Worm (Caenorhabditis elegans) whole organism, L4 larva: ENCODE results near the gene cpi-2.

Experiments used
- F44E2.7 ChIP-seq: fragments of 200-800 bp; sonication (Bioruptor generic); IDR thresholded peaks from 2 replicates; pipeline ENCODE4 v2.1.2; 2022; ENCODE audit warnings: missing genetic modification characterization, missing compliant biosample characterization
- Y105C5A.15 ChIP-seq: fragments of 200-800 bp; sonication (Bioruptor generic); IDR thresholded peaks from 2 replicates; pipeline ENCODE4 v1.3.6; 2022; ENCODE audit warnings: missing genetic modification characterization, missing compliant biosample characterization
- Y5F2A.4 ChIP-seq: fragments of 200-800 bp; sonication (Bioruptor generic); optimal IDR thresholded peaks from 2 replicates; lab custom pipeline; 2018; ENCODE audit warnings: mild to moderate bottlenecking, missing genetic modification characterization, missing compliant biosample characterization
- Y75B8A.6 ChIP-seq: fragments of 200-800 bp; sonication (Bioruptor generic); IDR thresholded peaks from 2 replicates; pipeline ENCODE4 v1.3.6; 2022; ENCODE audit warnings: missing genetic modification reagents, missing genetic modification characterization, missing compliant biosample characterization
- ZK546.5 ChIP-seq, 2 experiments: sonication (generic microtip); optimal IDR thresholded peaks; 2 replicates each; lab custom pipeline; 2017; ENCODE audit warnings: missing biosample characterization in 2 of 2, missing genetic modification characterization in 2 of 2
- aha-1 ChIP-seq: fragments of 150-350 bp; peaks from one replicate; lab custom pipeline; 2014; ENCODE audit warnings: missing biosample characterization, missing genetic modification characterization
- ama-1 ChIP-seq: fragments of 150-350 bp; optimal IDR thresholded peaks from 2 replicates; lab custom pipeline; 2014; ENCODE audit warnings: inconsistent platforms, mixed read lengths
- ceh-20 ChIP-seq: fragments of 200-800 bp; sonication (Bioruptor generic); IDR thresholded peaks from 2 replicates; pipeline ENCODE4 v1.3.6; 2022; ENCODE audit warnings: missing genetic modification reagents, missing genetic modification characterization, missing compliant biosample characterization
- ceh-28 ChIP-seq: fragments of 150-350 bp; optimal IDR thresholded peaks from 2 replicates; lab custom pipeline; 2014; ENCODE audit warnings: missing biosample characterization, missing genetic modification reagents, missing genetic modification characterization
- ceh-44 ChIP-seq: fragments of 200-800 bp; sonication (Bioruptor generic); IDR thresholded peaks from 2 replicates; pipeline ENCODE4 v1.3.6; 2022; ENCODE audit warnings: missing genetic modification reagents, missing genetic modification characterization, missing compliant biosample characterization
- daf-16 ChIP-seq, 3 experiments: sonication (generic microtip); optimal IDR thresholded peaks; 2 replicates each; lab custom pipeline; 2016 to 2017; ENCODE audit warnings: missing genetic modification characterization in 3 of 3, missing genetic modification reagents in 3 of 3, mild to moderate bottlenecking in 2 of 3, missing compliant biosample characterization in 2 of 3, missing biosample characterization in 1 of 3, moderate library complexity in 1 of 3
- dmd-6 ChIP-seq: fragments of 200-800 bp; sonication (Bioruptor generic); IDR thresholded peaks from 2 replicates; pipeline ENCODE4 v1.3.6; 2022; ENCODE audit warnings: missing genetic modification reagents, missing genetic modification characterization, missing compliant biosample characterization
- dpl-1 ChIP-seq: fragments of 150-350 bp; optimal IDR thresholded peaks from 2 replicates; lab custom pipeline; 2014; ENCODE audit warnings: missing biosample characterization, missing genetic modification reagents, missing genetic modification characterization
- dve-1 ChIP-seq: sonication (generic microtip); optimal IDR thresholded peaks from 2 replicates; lab custom pipeline; 2017; ENCODE audit warnings: antibody characterized with exemption, mild to moderate bottlenecking, missing genetic modification characterization, missing compliant biosample characterization; ENCODE audit not compliant: insufficient read depth
- fos-1 ChIP-seq: fragments of 150-350 bp; optimal IDR thresholded peaks from 2 replicates; lab custom pipeline; 2014; ENCODE audit warnings: missing biosample characterization, missing genetic modification characterization
- hif-1 ChIP-seq, 2 experiments: sonication (generic microtip); optimal IDR thresholded peaks; 2 replicates each; lab custom pipeline; 2016 to 2017; ENCODE audit warnings: missing compliant biosample characterization in 2 of 2, missing genetic modification characterization in 2 of 2, missing genetic modification reagents in 2 of 2, missing genotype in 2 of 2, mild to moderate bottlenecking in 1 of 2
- hlh-11 ChIP-seq: fragments of 200-800 bp; sonication (Bioruptor generic); optimal IDR thresholded peaks from 2 replicates; lab custom pipeline; 2018; ENCODE audit warnings: mild to moderate bottlenecking, missing genetic modification characterization, missing compliant biosample characterization
- hlh-30 ChIP-seq: sonication (generic microtip); optimal IDR thresholded peaks from 2 replicates; lab custom pipeline; 2017; ENCODE audit warnings: antibody characterized with exemption, mild to moderate bottlenecking, missing genetic modification characterization, missing compliant biosample characterization; ENCODE audit not compliant: insufficient read depth
- hmg-1.1 ChIP-seq: fragments of 200-800 bp; sonication (Bioruptor generic); IDR thresholded peaks from 2 replicates; pipeline ENCODE4 v1.3.6; 2022; ENCODE audit warnings: missing genetic modification reagents, missing genetic modification characterization, missing compliant biosample characterization
- lin-13 ChIP-seq: fragments of 150-350 bp; optimal IDR thresholded peaks from 2 replicates; lab custom pipeline; 2014; ENCODE audit warnings: missing biosample characterization, missing genetic modification reagents, missing genetic modification characterization
- lin-29 ChIP-seq: fragments of 200-800 bp; sonication (Bioruptor generic); IDR thresholded peaks from 2 replicates; pipeline ENCODE4 v1.3.6; 2022; ENCODE audit warnings: missing genetic modification reagents, missing genetic modification characterization, missing compliant biosample characterization
- lin-38 ChIP-seq: fragments of 200-800 bp; sonication (Bioruptor generic); IDR thresholded peaks from 2 replicates; pipeline ENCODE4 v1.3.6; 2022; ENCODE audit warnings: missing genetic modification reagents, missing genetic modification characterization, missing compliant biosample characterization
- lin-39 ChIP-seq: fragments of 150-350 bp; optimal IDR thresholded peaks from 2 replicates; lab custom pipeline; 2014; ENCODE audit warnings: missing biosample characterization, missing genetic modification reagents, missing genetic modification characterization
- lir-3 ChIP-seq: sonication (generic microtip); optimal IDR thresholded peaks from 2 replicates; lab custom pipeline; 2016; ENCODE audit warnings: mild to moderate bottlenecking, missing genetic modification characterization, missing compliant biosample characterization
- lsy-2 ChIP-seq, 2 experiments: fragments of 150-350 bp in 1 of 2; sonication (generic microtip) in 1 of 2; optimal IDR thresholded peaks; 2 replicates each; lab custom pipeline; 2014 to 2017; ENCODE audit warnings: missing biosample characterization in 2 of 2, missing genetic modification characterization in 2 of 2
- madf-9 ChIP-seq: fragments of 200-800 bp; sonication (Bioruptor generic); conservative IDR thresholded peaks from 2 replicates; pipeline ENCODE4 v1.3.6; 2022; ENCODE audit warnings: missing genetic modification reagents, missing genetic modification characterization, missing compliant biosample characterization
- mdl-1 ChIP-seq, 2 experiments: fragments of 150-350 bp in 1 of 2; sonication (generic microtip) in 1 of 2; optimal IDR thresholded peaks; 2 replicates each; lab custom pipeline; 2014 to 2017; ENCODE audit warnings: missing biosample characterization in 2 of 2, missing genetic modification characterization in 2 of 2
- mep-1 ChIP-seq: fragments of 150-350 bp; sonication (generic microtip); optimal IDR thresholded peaks from 3 replicates; lab custom pipeline; 2014; ENCODE audit warnings: missing biosample characterization, missing genetic modification characterization
- mes-2 ChIP-seq: sonication (generic microtip); optimal IDR thresholded peaks from 2 replicates; lab custom pipeline; 2016; ENCODE audit warnings: missing genotype, mild to moderate bottlenecking, missing genetic modification characterization, missing compliant biosample characterization; ENCODE audit not compliant: poor library complexity, severe bottlenecking
- mxl-3 ChIP-seq: fragments of 200-800 bp; sonication (Bioruptor generic); optimal IDR thresholded peaks from 2 replicates; lab custom pipeline; 2018; ENCODE audit warnings: mild to moderate bottlenecking, missing genetic modification characterization, missing compliant biosample characterization
- nhr-102 ChIP-seq: sonication (generic microtip); optimal IDR thresholded peaks from 2 replicates; lab custom pipeline; 2016; ENCODE audit warnings: mild to moderate bottlenecking, missing genetic modification characterization, moderate library complexity, missing compliant biosample characterization
- nhr-237 ChIP-seq: sonication (generic microtip); optimal IDR thresholded peaks from 2 replicates; lab custom pipeline; 2017; ENCODE audit warnings: missing biosample characterization, missing genetic modification characterization
- nhr-28 ChIP-seq: fragments of 150-350 bp; optimal IDR thresholded peaks from 2 replicates; lab custom pipeline; 2014; ENCODE audit warnings: missing biosample characterization, missing genetic modification characterization
- nhr-42 ChIP-seq: fragments of 200-800 bp; sonication (Bioruptor generic); IDR thresholded peaks from 2 replicates; pipeline ENCODE4 v1.3.6; 2022; ENCODE audit warnings: missing genetic modification characterization, missing compliant biosample characterization
- nhr-48 ChIP-seq: sonication (generic microtip); optimal IDR thresholded peaks from 2 replicates; lab custom pipeline; 2016; ENCODE audit warnings: mild to moderate bottlenecking, missing genetic modification characterization, missing compliant biosample characterization
- nhr-6 ChIP-seq: fragments of 150-350 bp; optimal IDR thresholded peaks from 2 replicates; lab custom pipeline; 2014; ENCODE audit warnings: missing biosample characterization, missing genetic modification characterization
- nhr-77 ChIP-seq: fragments of 150-350 bp; optimal IDR thresholded peaks from 2 replicates; lab custom pipeline; 2014; ENCODE audit warnings: missing biosample characterization, missing genetic modification characterization
- pha-4 ChIP-seq, 2 experiments: fragments of 150-350 bp in 1 of 2; fragments of 200-800 bp in 1 of 2; sonication (Bioruptor generic) in 1 of 2; IDR thresholded peaks in 1 of 2; optimal IDR thresholded peaks in 1 of 2; 2 replicates each; pipeline versions ENCODE4 v1.3.6 to Lab custom; 2014 to 2022; ENCODE audit warnings: missing genetic modification characterization in 2 of 2, missing genetic modification reagents in 2 of 2, missing biosample characterization in 1 of 2, missing compliant biosample characterization in 1 of 2
- php-3 ChIP-seq: fragments of 200-800 bp; sonication (Bioruptor generic); IDR thresholded peaks from 2 replicates; pipeline ENCODE4 v1.3.6; 2022; ENCODE audit warnings: missing genetic modification reagents, missing genetic modification characterization, missing compliant biosample characterization
- spr-3 ChIP-seq: fragments of 200-800 bp; sonication (Bioruptor generic); optimal IDR thresholded peaks from 2 replicates; lab custom pipeline; 2018; ENCODE audit warnings: mild to moderate bottlenecking, missing genetic modification characterization, missing compliant biosample characterization
- unc-62 ChIP-seq, 3 experiments: fragments of 150-350 bp in 1 of 3; sonication (generic microtip); optimal IDR thresholded peaks in 2 of 3; peaks in 1 of 3; 1 replicate in 1 of 3; 2 replicates in 2 of 3; lab custom pipeline; 2014 to 2017; ENCODE audit warnings: missing biosample characterization in 3 of 3, missing genetic modification characterization in 3 of 3, missing genetic modification reagents in 3 of 3, missing genotype in 1 of 3
- zip-11 ChIP-seq: fragments of 200-800 bp; sonication (Bioruptor generic); IDR thresholded peaks from 2 replicates; pipeline ENCODE4 v1.3.6; 2022; ENCODE audit warnings: missing genetic modification characterization, missing compliant biosample characterization
- ztf-7 ChIP-seq: fragments of 150-350 bp; optimal IDR thresholded peaks from 2 replicates; lab custom pipeline; 2014; ENCODE audit warnings: missing biosample characterization, missing genetic modification characterization

Gene cpi-2

ce11 chrV:6043275-6044271 is at the start of gene cpi-2:
cpi-2 (plus strand) TSS chrV:6044062.
- TF ChIP-seq hif-1 (tag; optimal IDR thresholded peaks at IDR 0.05; lab: Kevin White, UChicago) (peak in 1 of 2 experiments; percentile 24), lin-39 (tag; lab: Kevin White, UChicago) (no peak), mes-2 (tag; lab: Kevin White, UChicago) (peak; percentile 54), dpl-1 (GFP tag; lab: Kevin White, UChicago) (peak; percentile 80), mxl-3 (GFP tag; lab: Kevin White, UChicago) (peak; percentile 23), pha-4 (GFP tag; IDR thresholded peaks at IDR 0.05; lab: Robert Waterston, UW) (no peak), pha-4 (tag; optimal IDR thresholded peaks at IDR 0.05; lab: Kevin White, UChicago) (peak; percentile 67), hlh-30 (tag; lab: Kevin White, UChicago) (peak; percentile 87), F44E2.7 (GFP tag; lab: Robert Waterston, UW) (no peak), lsy-2 (tag; optimal IDR thresholded peaks at IDR 0.05; lab: Kevin White, UChicago) (peak in 1 of 2 experiments; percentile 49), ztf-7 (tag; lab: Kevin White, UChicago) (peak; percentile 36), lin-29 (GFP tag; lab: Robert Waterston, UW) (no peak), dve-1 (tag; lab: Kevin White, UChicago) (peak; percentile 77), ceh-44 (GFP tag; lab: Robert Waterston, UW) (no peak), mep-1 (tag; lab: Kevin White, UChicago) (peak; percentile 24), madf-9 (GFP tag; lab: Robert Waterston, UW) (no peak), daf-16 (GFP tag; optimal IDR thresholded peaks at IDR 0.05; lab: Kevin White, UChicago) (peak in 1 of 2 experiments; percentile 76), daf-16 (tag; optimal IDR thresholded peaks at IDR 0.05; lab: Kevin White, UChicago) (peak; percentile 95), nhr-48 (tag; lab: Kevin White, UChicago) (peak; percentile 16), nhr-28 (peak; percentile 39), nhr-6 (tag; lab: Kevin White, UChicago) (peak; percentile 67), hmg-1.1 (peak; percentile 64), unc-62 (GFP tag; optimal IDR thresholded peaks at IDR 0.05 in 1 of 2; lab: Kevin White, UChicago) (peak in 1 of 2 experiments; percentile 78), unc-62 (tag; optimal IDR thresholded peaks at IDR 0.05; lab: Kevin White, UChicago) (no peak), ama-1 (lab: Kevin White, UChicago) (peak; percentile 24), dmd-6 (GFP tag; lab: Robert Waterston, UW) (peak; percentile 47), mdl-1 (tag; optimal IDR thresholded peaks at IDR 0.05; lab: Kevin White, UChicago) (peak in 1 of 2 experiments; percentile 38), Y75B8A.6 (no peak), php-3 (GFP tag; lab: Robert Waterston, UW) (peak; percentile 40; the same call in 1 of the 2 replicates), ceh-28 (tag; lab: Kevin White, UChicago) (peak; percentile 67), hlh-11 (tag; lab: Kevin White, UChicago) (peak; percentile 72)

- peak in 1 of 2 experiments; percentile 30 for TF ChIP-seq daf-16 (GFP tag; optimal IDR thresholded peaks at IDR 0.05; lab: Kevin White, UChicago)
- TF ChIP-seq daf-16 (tag; optimal IDR thresholded peaks at IDR 0.05; lab: Kevin White, UChicago) = no peak
- TF ChIP-seq aha-1 (tag; lab: Kevin White, UChicago) = peak; percentile 17
- TF ChIP-seq nhr-42 (GFP tag; lab: Robert Waterston, UW) = no peak
These were observed 48.3 kb upstream of the cpi-2 start for ce11 chrV:5995598-5995997.

- TF ChIP-seq Y105C5A.15 (GFP tag; lab: Robert Waterston, UW) (no peak), hif-1 (tag; optimal IDR thresholded peaks at IDR 0.05; lab: Kevin White, UChicago) (no peak), Y5F2A.4 (GFP tag; lab: Kevin White, UChicago) (no peak), zip-11 (no peak), ZK546.5 (tag; optimal IDR thresholded peaks at IDR 0.05; lab: Kevin White, UChicago) (no peak), nhr-77 (no peak), nhr-237 (tag; lab: Kevin White, UChicago) (no peak), lin-13 (no peak), mdl-1 (tag; optimal IDR thresholded peaks at IDR 0.05; lab: Kevin White, UChicago) (no peak), fos-1 (tag; lab: Kevin White, UChicago) (no peak), spr-3 (GFP tag; lab: Kevin White, UChicago) (no peak), ceh-20 (no peak), lir-3 (no peak), ceh-44 (GFP tag; lab: Robert Waterston, UW) (no peak), lin-38 (GFP tag; lab: Robert Waterston, UW) (peak; percentile 44; the same call in 1 of the 2 replicates), nhr-102 (tag; lab: Kevin White, UChicago) (no peak)
These were observed 47.7 kb upstream of the cpi-2 start, which contains the start of gene cpg-4 for ce11 chrV:5996114-5996513. cpg-4 (plus strand) TSS chrV:5996416.
